Worm (Caenorhabditis elegans) whole organism, L3 larva: ENCODE data around the gene exos-9.

ENCODE experiments used
- ZK546.5 ChIP-seq: sonication (generic microtip); optimal IDR thresholded peaks from 2 replicates; lab custom pipeline; 2017; ENCODE audit warnings: missing biosample characterization, missing genetic modification characterization
- ama-1 ChIP-seq: fragments of 150-350 bp; optimal IDR thresholded peaks from 2 replicates; lab custom pipeline; 2018
- elt-3 ChIP-seq, 3 experiments: fragments of 150-350 bp in 1 of 3; sonication (generic microtip) in 2 of 3; optimal IDR thresholded peaks; 2 replicates in 2 of 3; 4 replicates in 1 of 3; lab custom pipeline; 2014 to 2017; ENCODE audit warnings: missing biosample characterization in 3 of 3, missing genetic modification characterization in 3 of 3
- nhr-237 ChIP-seq: fragments of 150-350 bp; optimal IDR thresholded peaks from 2 replicates; lab custom pipeline; 2014; ENCODE audit warnings: missing biosample characterization, missing genetic modification characterization
- nhr-77 ChIP-seq: fragments of 150-350 bp; optimal IDR thresholded peaks from 2 replicates; lab custom pipeline; 2014; ENCODE audit warnings: missing biosample characterization, missing genetic modification characterization
- pqm-1 ChIP-seq: fragments of 150-350 bp; optimal IDR thresholded peaks from 2 replicates; lab custom pipeline; 2017; ENCODE audit warnings: missing biosample characterization, missing genetic modification characterization, inconsistent platforms

- no peak for TF ChIP-seq ZK546.5
- no peak for TF ChIP-seq elt-3 (tag; optimal IDR thresholded peaks at IDR 0.05; lab: Kevin White, UChicago)
- no peak for TF ChIP-seq nhr-237 (tag; lab: Kevin White, UChicago)
- TF ChIP-seq ama-1, result no peak
- TF ChIP-seq pqm-1 (tag; lab: Kevin White, UChicago), result no peak
- no peak for TF ChIP-seq nhr-77 (tag; lab: Kevin White, UChicago)
Measured at ce11 chrIII:7198838-7199237, 965 bp upstream of the exos-9 start, which contains the start of gene pfd-5.
